Worm (Caenorhabditis elegans): Measurements from ENCODE around the gene C32B5.7.
"Not testable (repeated sequence)": the region's sequence is repeated elsewhere in the genome, so short reads cannot be mapped to it uniquely, and the experiment has no call there.

C32B5.7 gene

DNA sequence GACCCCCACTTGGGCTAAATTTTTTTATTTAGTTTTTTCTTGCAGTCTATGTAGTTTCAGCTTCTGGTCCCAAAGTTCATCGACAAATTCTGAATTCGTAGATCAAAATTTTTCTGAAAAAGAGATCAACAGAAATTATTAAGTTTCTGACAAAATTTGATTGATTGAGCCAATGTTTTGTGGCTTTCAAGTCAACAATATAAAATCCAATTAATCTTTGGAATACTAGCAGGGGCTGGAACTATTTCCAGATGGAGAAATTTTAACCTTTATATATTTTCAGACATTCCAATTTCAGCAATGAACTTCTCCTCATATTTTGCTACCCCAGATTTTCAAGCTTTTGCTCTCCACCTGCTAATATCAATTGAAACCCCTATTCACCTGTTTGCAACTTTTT lies 22.5 kb downstream of the C32B5.7 start, which contains the start of gene srh-274:
srh-274 (plus strand) TSS at position 301 of the 400 bp plus-strand sequence.
- TF ChIP-seq rbr-2 (tag; optimal IDR thresholded peaks at IDR 0.05) (no peak), aha-1 (tag) (peak; percentile 45)

DNA sequence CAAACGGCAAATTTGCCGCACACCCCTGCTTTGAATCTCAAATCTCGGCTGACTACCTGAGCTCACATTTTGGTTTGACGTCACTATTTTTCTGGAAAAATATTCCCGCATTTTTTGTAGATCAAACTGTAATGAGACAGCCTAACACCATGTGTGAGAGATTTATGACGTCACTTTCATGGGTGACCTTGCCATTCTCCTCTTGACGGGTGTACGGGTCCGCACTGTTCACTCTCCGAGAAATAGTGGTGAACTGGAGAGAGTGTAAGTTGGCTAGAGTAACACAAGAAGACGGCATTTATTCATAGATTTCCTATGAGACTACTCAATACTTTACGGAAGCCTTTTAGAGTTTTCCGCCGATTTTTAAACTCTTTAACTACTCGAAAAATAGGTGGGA lies 25.4 kb downstream of the C32B5.7 start, which contains the start of gene fbxc-40:
fbxc-40 (plus strand) TSS at position 301 of the 400 bp plus-strand sequence.
- TF ChIP-seq Y5F2A.4 (GFP tag; optimal IDR thresholded peaks at IDR 0.05); pqm-1 (tag; optimal IDR thresholded peaks at IDR 0.05); unc-39 (tag; optimal IDR thresholded peaks at IDR 0.05): not testable (repeated sequence)

- TF ChIP-seq ZK546.5 (tag; optimal IDR thresholded peaks at IDR 0.05) = no peak
Measured at ce11 chrII:988437-988836, 28.1 kb downstream of the C32B5.7 start, which contains the start of gene fbxc-39. Gene fbxc-39 (plus strand): TSS chrII:988737.

DNA sequence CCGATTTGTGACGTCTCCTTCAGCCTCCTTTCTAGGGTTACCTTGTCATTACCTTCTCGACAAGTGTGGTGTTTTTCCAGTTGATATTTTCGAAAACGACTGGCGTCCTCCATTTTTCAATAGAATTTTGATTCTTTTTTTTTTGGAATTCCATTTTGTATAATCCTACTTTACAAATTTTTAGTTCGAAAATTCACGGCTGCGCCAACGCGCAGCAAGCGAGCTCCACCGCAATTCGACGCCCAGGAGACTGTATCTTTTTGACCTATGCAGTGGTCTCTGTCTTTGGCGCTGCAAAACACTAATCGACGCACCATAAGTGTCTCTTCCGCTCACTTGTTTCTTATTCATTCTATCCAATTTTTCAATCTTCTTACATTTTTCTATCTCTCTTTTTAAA lies 31.0 kb downstream of the C32B5.7 start, which contains the start of gene fbxc-42:
fbxc-42 (plus strand) TSS at position 301 of the 400 bp plus-strand sequence.
- TF ChIP-seq lin-29 (GFP tag; IDR thresholded peaks at IDR 0.05) = no peak
- no peak for TF ChIP-seq F10B5.3 (tag; optimal IDR thresholded peaks at IDR 0.05)
- no peak for TF ChIP-seq lim-7 (GFP tag; IDR thresholded peaks at IDR 0.05)
- no peak for TF ChIP-seq ceh-32 (tag; optimal IDR thresholded peaks at IDR 0.05; ENCODE audit: poor library complexity)
- TF ChIP-seq nhr-28 (tag; optimal IDR thresholded peaks at IDR 0.05) = no peak
- no peak for TF ChIP-seq nhr-6 (tag; optimal IDR thresholded peaks at IDR 0.05)
- TF ChIP-seq egl-27 (tag; optimal IDR thresholded peaks at IDR 0.05) = no peak
- TF ChIP-seq nhr-48 (tag; optimal IDR thresholded peaks at IDR 0.05) = no peak
- no peak for TF ChIP-seq F49E8.2 (tag; optimal IDR thresholded peaks at IDR 0.05; ENCODE audit: borderline replicate concordance)
- TF ChIP-seq mdt-29 (GFP tag; IDR thresholded peaks at IDR 0.05) = no peak

ce11 chrII:994231-994630 lies 33.9 kb downstream of the C32B5.7 start, which contains the start of gene F45D11.7:
Gene F45D11.7 (plus strand): TSS chrII:994531.
- not testable (repeated sequence) for TF ChIP-seq Y48G9A.11 (GFP tag; IDR thresholded peaks at IDR 0.05); zag-1 (tag; optimal IDR thresholded peaks at IDR 0.05); mxl-3 (GFP tag; optimal IDR thresholded peaks at IDR 0.05)

- not testable (repeated sequence) for TF ChIP-seq ctbp-1 (GFP tag; IDR thresholded peaks at IDR 0.05); mxl-2 (GFP tag; conservative IDR thresholded peaks at IDR 0.05); mxl-3 (GFP tag; optimal IDR thresholded peaks at IDR 0.05)
Measured at ce11 chrII:996112-996511, 35.8 kb downstream of the C32B5.7 start, which contains the start of gene F45D11.11. Gene F45D11.11 (minus strand): TSS chrII:996212.

ce11 chrII:999493-999892 lies 39.2 kb downstream of the C32B5.7 start, which contains the start of gene fbxb-29:
Gene fbxb-29 (minus strand): TSS chrII:999593.
- no peak for TF ChIP-seq duxl-1 (tag; optimal IDR thresholded peaks at IDR 0.05; ENCODE audit: poor library complexity)
- no peak for TF ChIP-seq lin-1 (GFP tag; IDR thresholded peaks at IDR 0.05)
- no peak for TF ChIP-seq mdl-1 (tag; optimal IDR thresholded peaks at IDR 0.05)
- TF ChIP-seq attf-4 (tag; optimal IDR thresholded peaks at IDR 0.05) = no peak
- TF ChIP-seq mdt-29 (GFP tag; IDR thresholded peaks at IDR 0.05) = no peak
- TF ChIP-seq skn-1 (tag; optimal IDR thresholded peaks at IDR 0.05) = no peak
- no peak for TF ChIP-seq Y5F2A.4 (GFP tag; optimal IDR thresholded peaks at IDR 0.05)
- no peak for TF ChIP-seq vab-7 (GFP tag; IDR thresholded peaks at IDR 0.05)
- no peak for TF ChIP-seq hlh-11 (tag; optimal IDR thresholded peaks at IDR 0.05)
- TF ChIP-seq nhr-11 (tag; optimal IDR thresholded peaks at IDR 0.05) = no peak
- TF ChIP-seq ceh-20 (GFP tag; IDR thresholded peaks at IDR 0.05) = no peak
- no peak for TF ChIP-seq lin-29 (GFP tag; IDR thresholded peaks at IDR 0.05)
- no peak for TF ChIP-seq arid-1 (GFP tag; conservative IDR thresholded peaks at IDR 0.05)
- TF ChIP-seq F26F4.8 (GFP tag; conservative IDR thresholded peaks at IDR 0.05) = no peak
- no peak for TF ChIP-seq mes-2 (tag; optimal IDR thresholded peaks at IDR 0.05; ENCODE audit: poor library complexity, severe bottlenecking)
- TF ChIP-seq dmd-9 (GFP tag; IDR thresholded peaks at IDR 0.05) = no peak
- no peak for TF ChIP-seq lsy-2 (tag; optimal IDR thresholded peaks at IDR 0.05)
- no peak for TF ChIP-seq ama-1 (optimal IDR thresholded peaks at IDR 0.05)
